Fruit fly (Drosophila melanogaster): ENCODE measurements around the gene mkg-p.

dm6 chr3L:8440079-8440478 is 35.0 kb upstream of the mkg-p start:
- no peak for TF ChIP-seq hkb (optimal IDR thresholded peaks at IDR 0.05)
- no peak for TF ChIP-seq hkb (GFP tag; IDR thresholded peaks at IDR 0.05)
- no peak for TF ChIP-seq CG9797 (GFP tag; optimal IDR thresholded peaks at IDR 0.05)
- TF ChIP-seq Blimp-1 (GFP tag; optimal IDR thresholded peaks at IDR 0.05): no peak
- no peak for TF ChIP-seq CG30403 (GFP tag; optimal IDR thresholded peaks at IDR 0.05)
- no peak for TF ChIP-seq CG4328 (GFP tag; optimal IDR thresholded peaks at IDR 0.05)
- TF ChIP-seq kni (GFP tag; optimal IDR thresholded peaks at IDR 0.05): no peak
- no peak for TF ChIP-seq CG2199 (GFP tag; IDR thresholded peaks at IDR 0.05)
- TF ChIP-seq Tbp (GFP tag; optimal IDR thresholded peaks at IDR 0.05): no peak
- no peak for TF ChIP-seq Nf-YC (tag; optimal IDR thresholded peaks at IDR 0.05)
- TF ChIP-seq CG10209 (GFP tag; optimal IDR thresholded peaks at IDR 0.05): no peak
- TF ChIP-seq Ets65A (GFP tag): no peak

Measured in whole organism, embryonic.